Worm (Caenorhabditis elegans) whole organism, early embryonic: ENCODE data around the gene F17E9.2.

Experiments
- F13C5.2 ChIP-seq: sonication (generic microtip); optimal IDR thresholded peaks from 2 replicates; lab custom pipeline; 2017; ENCODE audit warnings: mild to moderate bottlenecking, missing genetic modification characterization, inconsistent platforms, missing compliant biosample characterization
- aly-1 ChIP-seq: sonication (generic microtip); optimal IDR thresholded peaks from 2 replicates; lab custom pipeline; 2016; ENCODE audit warnings: missing genetic modification characterization, missing compliant biosample characterization
- ama-1 ChIP-seq: fragments of 150-350 bp; optimal IDR thresholded peaks from 2 replicates; lab custom pipeline; 2014
- ceh-13 ChIP-seq: fragments of 200-800 bp; sonication (Bioruptor generic); optimal IDR thresholded peaks from 2 replicates; lab custom pipeline; 2018; ENCODE audit warnings: mild to moderate bottlenecking, missing genetic modification characterization, missing compliant biosample characterization
- ets-7 ChIP-seq: sonication (generic microtip); optimal IDR thresholded peaks from 2 replicates; lab custom pipeline; 2016; ENCODE audit warnings: missing genotype, missing genetic modification characterization, missing compliant biosample characterization
- flt-1 ChIP-seq: fragments of 200-800 bp; sonication (Bioruptor generic); IDR thresholded peaks from 2 replicates; pipeline ENCODE4 v1.3.6; 2022; ENCODE audit warnings: missing genetic modification characterization, missing compliant biosample characterization
- pes-1 ChIP-seq: fragments of 200-800 bp; sonication (Bioruptor generic); IDR thresholded peaks from 2 replicates; pipeline ENCODE4 v1.3.6; 2022; ENCODE audit warnings: missing genetic modification reagents, missing genetic modification characterization, missing compliant biosample characterization
- scrt-1 ChIP-seq: fragments of 200-800 bp; sonication (Bioruptor generic); IDR thresholded peaks from 2 replicates; pipeline ENCODE4 v1.3.6; 2022; ENCODE audit warnings: missing genetic modification characterization, missing compliant biosample characterization
- sea-1 ChIP-seq: fragments of 200-800 bp; sonication (Bioruptor generic); conservative IDR thresholded peaks from 2 replicates; pipeline ENCODE4 v1.3.6; 2022; ENCODE audit warnings: missing genetic modification characterization, missing compliant biosample characterization
- tbx-37 ChIP-seq: fragments of 200-800 bp; sonication (Bioruptor generic); conservative IDR thresholded peaks from 2 replicates; pipeline ENCODE4 v1.3.6; 2022; ENCODE audit warnings: missing genetic modification reagents, missing genetic modification characterization, missing compliant biosample characterization
- tra-4 ChIP-seq: sonication (generic microtip); optimal IDR thresholded peaks from 2 replicates; lab custom pipeline; 2017; ENCODE audit warnings: missing genetic modification characterization, missing compliant biosample characterization

ce11 chrIV:8333554-8333953, 22.1 kb upstream of the F17E9.2 start:
- TF ChIP-seq tra-4 (tag; lab: Kevin White, UChicago), result no peak
- TF ChIP-seq ama-1 (lab: Kevin White, UChicago), result peak; percentile 97
- no peak for TF ChIP-seq pes-1 (GFP tag; lab: Robert Waterston, UW)
- TF ChIP-seq ceh-13 (GFP tag; lab: Kevin White, UChicago), result no peak
- TF ChIP-seq sea-1 (GFP tag; lab: Robert Waterston, UW), result no peak
- TF ChIP-seq aly-1 (tag; lab: Kevin White, UChicago), result peak; percentile 47
- no peak for TF ChIP-seq flt-1 (GFP tag; lab: Robert Waterston, UW)
- no peak for TF ChIP-seq ets-7 (tag; lab: Kevin White, UChicago)
- no peak for TF ChIP-seq tbx-37
- TF ChIP-seq F13C5.2, result no peak
- TF ChIP-seq scrt-1 (GFP tag; lab: Robert Waterston, UW), result no peak
